Worm (Caenorhabditis elegans) whole organism, mixed stage, embryonic: ENCODE data around the gene mlt-10.

Experiments used
- nhr-76 ChIP-seq: sonication (generic microtip); optimal IDR thresholded peaks from 2 replicates; lab custom pipeline; 2017; ENCODE audit warnings: missing biosample characterization, missing genetic modification characterization
- snpc-4 ChIP-seq: fragments of 150-350 bp; optimal IDR thresholded peaks from 2 replicates; lab custom pipeline; 2014; ENCODE audit warnings: missing biosample characterization, missing genetic modification characterization
- unc-62 ChIP-seq: fragments of 150-350 bp; optimal IDR thresholded peaks from 2 replicates; lab custom pipeline; 2014; ENCODE audit warnings: missing biosample characterization, missing genetic modification reagents, missing genetic modification characterization

DNA sequence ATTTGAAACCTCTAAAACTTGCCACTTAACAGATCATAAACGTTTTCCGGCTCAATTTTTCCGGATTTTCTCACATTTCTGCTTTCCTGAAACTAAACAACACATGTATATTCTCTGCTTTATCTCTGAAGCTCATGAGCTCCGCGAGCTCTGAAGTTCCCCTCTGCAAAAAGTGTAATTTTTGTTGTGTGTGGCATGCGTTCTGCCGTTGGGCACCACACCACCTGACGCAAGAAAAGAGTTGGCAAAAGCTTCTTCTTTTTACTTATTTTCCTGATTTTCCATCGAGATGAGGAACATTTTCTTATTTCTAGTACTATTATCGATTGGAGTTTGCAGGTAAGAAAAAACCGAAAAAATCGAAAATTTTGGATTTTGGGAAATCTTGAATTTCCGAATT is 20.1 kb upstream of the mlt-10 start, which contains the start of gene lgc-34:
- TF ChIP-seq nhr-76 (tag; lab: Kevin White, UChicago): no peak
- TF ChIP-seq snpc-4 (tag; lab: Kevin White, UChicago): no peak
- TF ChIP-seq unc-62: no peak
